Fruit fly (Drosophila melanogaster) ovary, adult (tissue): Measurements from ENCODE around the gene Recs1.

ENCODE experiments used
- CG17801 ChIP-seq: fragments of 200-800 bp; optimal IDR thresholded peaks from 2 replicates; lab custom pipeline; 2019; ENCODE audit warnings: missing biosample characterization, mild to moderate bottlenecking, missing genetic modification characterization, moderate library complexity; ENCODE audit not compliant: partially characterized antibody

Gene Recs1

dm6 chr3R:14153729-14154128 lies at the start of gene Recs1:
TSS of gene Recs1 (minus strand) at chr3R:14153829.
- no peak for TF ChIP-seq CG17801 (GFP tag; lab: Kevin White, UChicago)

- TF ChIP-seq CG17801 (GFP tag; lab: Kevin White, UChicago): no peak
Measured at dm6 chr3R:14162176-14162759, 8.6 kb upstream of the Recs1 start, which contains the start of gene CG3199. TSS of gene CG3199 (plus strand) at chr3R:14162709.

- TF ChIP-seq CG17801 (GFP tag; lab: Kevin White, UChicago): no peak
Measured at dm6 chr3R:14160178-14160577, 6.5 kb upstream of the Recs1 start, which contains the start of gene CG31327. TSS of gene CG31327 (minus strand) at chr3R:14160278.

dm6 chr3R:14157331-14157730 lies 3.7 kb upstream of the Recs1 start, which contains the start of gene CG31533:
TSS of gene CG31533 (minus strand) at chr3R:14157431.
- TF ChIP-seq CG17801 (GFP tag; lab: Kevin White, UChicago): no peak

dm6 chr3R:14154341-14154740 lies 712 bp upstream of the Recs1 start, which contains the start of gene CG44215:
TSS of gene CG44215 (minus strand) at chr3R:14154441.
- TF ChIP-seq CG17801 (GFP tag; lab: Kevin White, UChicago): no peak

dm6 chr3R:14152550-14152949 lies 1.1 kb downstream of the Recs1 start, which contains the start of gene CG42500:
TSS of gene CG42500 (minus strand) at chr3R:14152650.
- no peak for TF ChIP-seq CG17801 (GFP tag; lab: Kevin White, UChicago)

dm6 chr3R:14151840-14152239 lies 1.8 kb downstream of the Recs1 start, which contains the start of gene CG14355:
TSS of gene CG14355 (minus strand) at chr3R:14151940.
- TF ChIP-seq CG17801 (GFP tag; lab: Kevin White, UChicago): no peak

- no peak for TF ChIP-seq CG17801 (GFP tag; lab: Kevin White, UChicago)
Measured at dm6 chr3R:14140912-14141311, 12.7 kb downstream of the Recs1 start.

dm6 chr3R:14131972-14132371 lies 21.7 kb downstream of the Recs1 start, which contains the start of gene CG14356:
TSS of gene CG14356 (minus strand) at chr3R:14132072.
- no peak for TF ChIP-seq CG17801 (GFP tag; lab: Kevin White, UChicago)

- peak; percentile 93 for TF ChIP-seq CG17801 (GFP tag; lab: Kevin White, UChicago)
Measured at dm6 chr3R:14125479-14126121, 28.0 kb downstream of the Recs1 start, which contains the start of the genes 140up and Polr2B. TSS of gene 140up (minus strand) at chr3R:14125548. TSS of gene Polr2B (plus strand) at chr3R:14125791.

dm6 chr3R:14122347-14122812 lies 31.2 kb downstream of the Recs1 start, which contains the start of the genes Abi and twf:
TSS of gene Abi (minus strand) at chr3R:14122420.
TSS of gene twf (plus strand) at chr3R:14122654.
- TF ChIP-seq CG17801 (GFP tag; lab: Kevin White, UChicago): peak; percentile 34

- no peak for TF ChIP-seq CG17801 (GFP tag; lab: Kevin White, UChicago)
Measured at dm6 chr3R:14118350-14118749, 35.3 kb downstream of the Recs1 start, which contains the start of gene Kif19A. TSS of gene Kif19A (minus strand) at chr3R:14118450.

dm6 chr3R:14116088-14116487 lies 37.5 kb downstream of the Recs1 start:
- TF ChIP-seq CG17801 (GFP tag; lab: Kevin White, UChicago): no peak

- TF ChIP-seq CG17801 (GFP tag; lab: Kevin White, UChicago): no peak
Measured at dm6 chr3R:14112066-14112465, 41.6 kb downstream of the Recs1 start, which contains the start of gene CG14357. TSS of gene CG14357 (minus strand) at chr3R:14112166.

- no peak for TF ChIP-seq CG17801 (GFP tag; lab: Kevin White, UChicago)
Measured at dm6 chr3R:14109145-14109544, 44.5 kb downstream of the Recs1 start, which contains the start of gene Or88a. TSS of gene Or88a (plus strand) at chr3R:14109445.
